Worm (Caenorhabditis elegans): Measurements from ENCODE around the gene lev-8.

Gene lev-8

DNA sequence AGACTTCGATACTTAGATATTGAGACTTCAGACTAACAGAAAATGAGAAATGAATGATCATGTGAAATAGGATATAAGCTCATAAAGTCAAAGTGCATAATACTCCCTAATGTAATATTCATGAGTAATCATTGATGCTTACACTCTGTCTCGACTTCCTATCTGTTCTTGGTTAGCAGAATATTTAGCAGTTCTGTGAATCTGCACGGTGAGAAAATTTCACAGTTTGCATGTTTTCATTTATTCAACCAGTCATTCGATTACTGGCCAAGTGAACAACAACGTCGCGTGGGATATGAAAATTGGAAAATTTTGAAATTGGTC is 46.7 kb downstream of the lev-8 start:
- TF ChIP-seq sptf-1 (tag; optimal IDR thresholded peaks at IDR 0.05) (no peak), sox-4 (tag; optimal IDR thresholded peaks at IDR 0.05) (peak; percentile 38), pag-3 (tag; optimal IDR thresholded peaks at IDR 0.05; ENCODE audit: borderline replicate concordance, insufficient read depth) (no peak), lsy-2 (tag; optimal IDR thresholded peaks at IDR 0.05) (peak in 1 of 2 experiments; percentile 13), dsc-1 (tag; optimal IDR thresholded peaks at IDR 0.05) (peak; percentile 27), zip-4 (GFP tag; optimal IDR thresholded peaks at IDR 0.05) (no peak), nhr-28 (tag; optimal IDR thresholded peaks at IDR 0.05) (no peak), nhr-71 (tag; optimal IDR thresholded peaks at IDR 0.05) (no peak), fkh-8 (tag; optimal IDR thresholded peaks at IDR 0.05) (peak; percentile 77), grh-1 (GFP tag; IDR thresholded peaks at IDR 0.05) (no peak), jun-1 (tag; optimal IDR thresholded peaks at IDR 0.05) (no peak), hlh-17 (GFP tag; optimal IDR thresholded peaks at IDR 0.05; ENCODE audit: borderline replicate concordance) (no peak), ets-5 (GFP tag; IDR thresholded peaks at IDR 0.05) (no peak), xbp-1 (tag; optimal IDR thresholded peaks at IDR 0.05) (no peak), irx-1 (tag; optimal IDR thresholded peaks at IDR 0.05) (no peak), ceh-63 (GFP tag; optimal IDR thresholded peaks at IDR 0.05) (no peak), F16B12.6 (tag; optimal IDR thresholded peaks at IDR 0.05) (no peak), unc-86 (tag; optimal IDR thresholded peaks at IDR 0.05) (peak; percentile 70), fkh-4 (tag; optimal IDR thresholded peaks at IDR 0.05; ENCODE audit: borderline replicate concordance) (no peak), snu-23 (GFP tag; optimal IDR thresholded peaks at IDR 0.05) (no peak), efl-3 (GFP tag; optimal IDR thresholded peaks at IDR 0.05) (no peak), lir-3 (tag; optimal IDR thresholded peaks at IDR 0.05; ENCODE audit: poor library complexity) (no peak), egl-13 (tag; optimal IDR thresholded peaks at IDR 0.05) (peak; percentile 43), hpl-2 (GFP tag; optimal IDR thresholded peaks at IDR 0.05) (no peak)

ce11 chrX:11608110-11608759 is 47.5 kb downstream of the lev-8 start:
- TF ChIP-seq C34B4.2 (tag; optimal IDR thresholded peaks at IDR 0.05) (no peak), fkh-8 (tag; optimal IDR thresholded peaks at IDR 0.05) (no peak), dsc-1 (tag; optimal IDR thresholded peaks at IDR 0.05) (peak; percentile 78), efl-1 (optimal IDR thresholded peaks at IDR 0.05) (no peak), efl-1 (GFP tag; optimal IDR thresholded peaks at IDR 0.05 in 1 of 2) (peak in 1 of 2 experiments; percentile 44), snu-23 (GFP tag; optimal IDR thresholded peaks at IDR 0.05) (no peak), unc-30 (tag; optimal IDR thresholded peaks at IDR 0.05) (no peak), lin-14 (GFP tag; optimal IDR thresholded peaks at IDR 0.05) (peak; percentile 36), elt-2 (tag; optimal IDR thresholded peaks at IDR 0.05) (no peak)

Measured in whole organism, L1 larva.